Worm (Caenorhabditis elegans) whole organism, L1 larva: ENCODE data around the gene osm-10.
A peak's percentile ranks its signal among the peaks of the same experiment; 100 is the strongest.

Experiments
- F16B12.6 ChIP-seq: fragments of 150-350 bp; optimal IDR thresholded peaks from 2 replicates; lab custom pipeline; 2014; ENCODE audit warnings: missing biosample characterization, missing genetic modification characterization
- Y116A8C.19 ChIP-seq: sonication (generic microtip); optimal IDR thresholded peaks from 2 replicates; lab custom pipeline; 2016; ENCODE audit warnings: missing compliant biosample characterization, missing genetic modification characterization, borderline replicate concordance
- aha-1 ChIP-seq: fragments of 150-350 bp; optimal IDR thresholded peaks from 2 replicates; lab custom pipeline; 2014; ENCODE audit warnings: missing biosample characterization, missing genetic modification characterization
- ama-1 ChIP-seq: fragments of 150-350 bp; optimal IDR thresholded peaks from 2 replicates; lab custom pipeline; 2014
- blmp-1 ChIP-seq: fragments of 150-350 bp; optimal IDR thresholded peaks from 2 replicates; lab custom pipeline; 2014; ENCODE audit warnings: missing biosample characterization, missing genetic modification characterization
- ceh-82 ChIP-seq, 3 experiments: fragments of 150-350 bp in 1 of 3; sonication (generic microtip) in 2 of 3; optimal IDR thresholded peaks; 2 replicates each; lab custom pipeline; 2014 to 2017; ENCODE audit warnings: missing biosample characterization in 3 of 3, missing genetic modification characterization in 3 of 3
- dpl-1 ChIP-seq, 3 experiments: fragments of 150-350 bp in 2 of 3; sonication (generic microtip) in 1 of 3; optimal IDR thresholded peaks; 2 replicates each; lab custom pipeline; 2014 to 2017; ENCODE audit warnings: missing biosample characterization in 3 of 3, missing genetic modification characterization in 3 of 3, missing genetic modification reagents in 3 of 3
- efl-3 ChIP-seq: fragments of 200-800 bp; sonication (Bioruptor generic); optimal IDR thresholded peaks from 2 replicates; lab custom pipeline; 2018; ENCODE audit warnings: mild to moderate bottlenecking, missing genetic modification characterization, missing compliant biosample characterization
- egl-13 ChIP-seq: sonication (generic microtip); optimal IDR thresholded peaks from 2 replicates; lab custom pipeline; 2016; ENCODE audit warnings: missing genotype, missing genetic modification reagents, missing genetic modification characterization, missing compliant biosample characterization
- egl-27 ChIP-seq, 2 experiments: fragments of 150-350 bp in 1 of 2; sonication (generic microtip); optimal IDR thresholded peaks; 3 replicates each; lab custom pipeline; 2017 to 2018; ENCODE audit warnings: missing biosample characterization in 2 of 2, missing genetic modification characterization in 2 of 2, missing genetic modification reagents in 2 of 2
- elt-2 ChIP-seq: sonication (generic microtip); optimal IDR thresholded peaks from 2 replicates; lab custom pipeline; 2016; ENCODE audit warnings: missing genetic modification characterization, mild to moderate bottlenecking, inconsistent platforms, missing compliant biosample characterization, missing genetic modification reagents
- fkh-10 ChIP-seq: sonication (generic microtip); optimal IDR thresholded peaks from 2 replicates; lab custom pipeline; 2017; ENCODE audit warnings: missing biosample characterization, missing genetic modification reagents, missing genetic modification characterization
- grh-1 ChIP-seq: fragments of 200-800 bp; sonication (Bioruptor generic); IDR thresholded peaks from 2 replicates; pipeline ENCODE4 v1.3.6; 2022; ENCODE audit warnings: missing genetic modification reagents, missing genetic modification characterization, missing compliant biosample characterization
- hlh-17 ChIP-seq: fragments of 200-800 bp; sonication (Bioruptor generic); optimal IDR thresholded peaks from 2 replicates; lab custom pipeline; 2018; ENCODE audit warnings: missing genetic modification characterization, mild to moderate bottlenecking, missing compliant biosample characterization, moderate library complexity, borderline replicate concordance
- hlh-4 ChIP-seq: sonication (generic microtip); optimal IDR thresholded peaks from 2 replicates; lab custom pipeline; 2016; ENCODE audit warnings: mild to moderate bottlenecking, missing genetic modification characterization, missing compliant biosample characterization
- hpl-2 ChIP-seq: fragments of 150-350 bp; optimal IDR thresholded peaks from 2 replicates; lab custom pipeline; 2014; ENCODE audit warnings: missing biosample characterization, missing genetic modification reagents, missing genetic modification characterization
- isw-1 ChIP-seq: fragments of 200-800 bp; sonication (Bioruptor generic); IDR thresholded peaks from 2 replicates; pipeline ENCODE4 v1.3.6; 2022; ENCODE audit warnings: missing genetic modification characterization, missing compliant biosample characterization
- jun-1 ChIP-seq: fragments of 150-350 bp; optimal IDR thresholded peaks from 2 replicates; lab custom pipeline; 2014; ENCODE audit warnings: missing biosample characterization, missing genetic modification reagents, missing genetic modification characterization
- lin-13 ChIP-seq: fragments of 150-350 bp; optimal IDR thresholded peaks from 2 replicates; lab custom pipeline; 2014; ENCODE audit warnings: missing biosample characterization, missing genetic modification reagents, missing genetic modification characterization
- lin-14 ChIP-seq: fragments of 200-800 bp; sonication (Bioruptor generic); optimal IDR thresholded peaks from 2 replicates; lab custom pipeline; 2018; ENCODE audit warnings: mild to moderate bottlenecking, missing genetic modification characterization, moderate library complexity, missing compliant biosample characterization
- lin-15B ChIP-seq: fragments of 150-350 bp; sonication (generic microtip); optimal IDR thresholded peaks from 3 replicates; lab custom pipeline; 2014; ENCODE audit warnings: missing biosample characterization, missing genetic modification characterization
- lin-35 ChIP-seq, 2 experiments: fragments of 150-350 bp; optimal IDR thresholded peaks; 2 replicates each; lab custom pipeline; 2014; ENCODE audit warnings: missing biosample characterization in 2 of 2, missing genetic modification characterization in 2 of 2, missing genetic modification reagents in 2 of 2
- lin-39 ChIP-seq: fragments of 150-350 bp; optimal IDR thresholded peaks from 2 replicates; lab custom pipeline; 2014; ENCODE audit warnings: missing biosample characterization, missing genetic modification reagents, missing genetic modification characterization
- lsy-2 ChIP-seq, 2 experiments: fragments of 150-350 bp; optimal IDR thresholded peaks; 2 replicates each; lab custom pipeline; 2014; ENCODE audit warnings: missing biosample characterization in 2 of 2, missing genetic modification characterization in 2 of 2
- mab-9 ChIP-seq: fragments of 200-800 bp; sonication (Bioruptor generic); IDR thresholded peaks from 2 replicates; pipeline ENCODE4 v1.3.6; 2022; ENCODE audit warnings: missing genetic modification reagents, missing genetic modification characterization, missing compliant biosample characterization
- mef-2 ChIP-seq: fragments of 150-350 bp; optimal IDR thresholded peaks from 2 replicates; lab custom pipeline; 2014; ENCODE audit warnings: missing biosample characterization, missing genetic modification characterization
- mep-1 ChIP-seq: fragments of 150-350 bp; optimal IDR thresholded peaks from 2 replicates; lab custom pipeline; 2014; ENCODE audit warnings: missing biosample characterization, missing genetic modification characterization
- nhr-11 ChIP-seq: fragments of 150-350 bp; optimal IDR thresholded peaks from 2 replicates; lab custom pipeline; 2014; ENCODE audit warnings: missing biosample characterization, missing genetic modification characterization
- nhr-12 ChIP-seq: sonication (generic microtip); optimal IDR thresholded peaks from 2 replicates; lab custom pipeline; 2017; ENCODE audit warnings: missing biosample characterization, missing genetic modification characterization
- nhr-20 ChIP-seq: sonication (generic microtip); optimal IDR thresholded peaks from 2 replicates; lab custom pipeline; 2016; ENCODE audit warnings: mild to moderate bottlenecking, missing genetic modification characterization, missing compliant biosample characterization
- nhr-237 ChIP-seq: fragments of 150-350 bp; optimal IDR thresholded peaks from 2 replicates; lab custom pipeline; 2014; ENCODE audit warnings: missing biosample characterization, missing genetic modification characterization
- nhr-28 ChIP-seq: fragments of 150-350 bp; optimal IDR thresholded peaks from 2 replicates; lab custom pipeline; 2014; ENCODE audit warnings: missing biosample characterization, missing genetic modification characterization
- nhr-47 ChIP-seq: sonication (generic microtip); optimal IDR thresholded peaks from 2 replicates; lab custom pipeline; 2016; ENCODE audit warnings: mild to moderate bottlenecking, missing genetic modification characterization, moderate library complexity, missing compliant biosample characterization
- nhr-77 ChIP-seq: fragments of 150-350 bp; optimal IDR thresholded peaks from 2 replicates; lab custom pipeline; 2014; ENCODE audit warnings: missing biosample characterization, missing genetic modification characterization
- nhr-84 ChIP-seq: sonication (generic microtip); optimal IDR thresholded peaks from 2 replicates; lab custom pipeline; 2017; ENCODE audit warnings: missing biosample characterization, missing genetic modification characterization
- nhr-85 ChIP-seq: sonication (generic microtip); peaks from one replicate; lab custom pipeline; 2016; ENCODE audit warnings: missing genetic modification characterization, inconsistent platforms, missing compliant biosample characterization
- nhr-90 ChIP-seq: sonication (generic microtip); optimal IDR thresholded peaks from 2 replicates; lab custom pipeline; 2016; ENCODE audit warnings: mild to moderate bottlenecking, missing genetic modification characterization, missing compliant biosample characterization; ENCODE audit not compliant: poor library complexity
- pax-3 ChIP-seq: fragments of 200-800 bp; sonication (Bioruptor generic); optimal IDR thresholded peaks from 2 replicates; lab custom pipeline; 2018; ENCODE audit warnings: mild to moderate bottlenecking, missing genetic modification characterization, moderate library complexity, missing compliant biosample characterization
- rnt-1 ChIP-seq: sonication (generic microtip); optimal IDR thresholded peaks from 2 replicates; lab custom pipeline; 2016; ENCODE audit warnings: mild to moderate bottlenecking, missing genetic modification characterization, moderate library complexity, missing compliant biosample characterization
- skn-1 ChIP-seq: fragments of 150-350 bp; optimal IDR thresholded peaks from 2 replicates; lab custom pipeline; 2014; ENCODE audit warnings: missing biosample characterization, missing genetic modification characterization
- sptf-1 ChIP-seq: fragments of 150-350 bp; optimal IDR thresholded peaks from 2 replicates; lab custom pipeline; 2014; ENCODE audit warnings: missing biosample characterization, missing genetic modification characterization
- sup-37 ChIP-seq: fragments of 200-800 bp; sonication (Bioruptor generic); optimal IDR thresholded peaks from 2 replicates; lab custom pipeline; 2018; ENCODE audit warnings: mild to moderate bottlenecking, missing genetic modification characterization, missing compliant biosample characterization
- swsn-7 ChIP-seq: sonication (generic microtip); optimal IDR thresholded peaks from 2 replicates; lab custom pipeline; 2016; ENCODE audit warnings: missing genetic modification characterization, missing compliant biosample characterization
- tbx-2 ChIP-seq: sonication (generic microtip); optimal IDR thresholded peaks from 2 replicates; lab custom pipeline; 2016; ENCODE audit warnings: missing genetic modification characterization, missing compliant biosample characterization
- unc-130 ChIP-seq: fragments of 150-350 bp; optimal IDR thresholded peaks from 2 replicates; lab custom pipeline; 2017; ENCODE audit warnings: missing biosample characterization, missing genetic modification characterization, inconsistent platforms
- unc-86 ChIP-seq: sonication (generic microtip); optimal IDR thresholded peaks from 2 replicates; lab custom pipeline; 2016; ENCODE audit warnings: missing genetic modification characterization, missing compliant biosample characterization
- unc-98 ChIP-seq: fragments of 200-800 bp; sonication (Bioruptor generic); IDR thresholded peaks from 2 replicates; pipeline ENCODE4 v1.3.6; 2022; ENCODE audit warnings: missing genetic modification characterization, missing compliant biosample characterization
- xbp-1 ChIP-seq: sonication (generic microtip); optimal IDR thresholded peaks from 2 replicates; lab custom pipeline; 2016; ENCODE audit warnings: missing genetic modification characterization, missing compliant biosample characterization
- zip-4 ChIP-seq: fragments of 200-800 bp; sonication (Bioruptor generic); optimal IDR thresholded peaks from 2 replicates; lab custom pipeline; 2018; ENCODE audit warnings: mild to moderate bottlenecking, missing genetic modification characterization, moderate library complexity, missing compliant biosample characterization
- ztf-11 ChIP-seq, 2 experiments: sonication (generic microtip); optimal IDR thresholded peaks; 2 replicates each; lab custom pipeline; 2016 to 2017; ENCODE audit warnings: missing genetic modification characterization in 2 of 2, missing biosample characterization in 1 of 2, missing compliant biosample characterization in 1 of 2
- ztf-4 ChIP-seq: fragments of 150-350 bp; optimal IDR thresholded peaks from 2 replicates; lab custom pipeline; 2014; ENCODE audit warnings: missing biosample characterization, missing genetic modification characterization

Gene osm-10

DNA sequence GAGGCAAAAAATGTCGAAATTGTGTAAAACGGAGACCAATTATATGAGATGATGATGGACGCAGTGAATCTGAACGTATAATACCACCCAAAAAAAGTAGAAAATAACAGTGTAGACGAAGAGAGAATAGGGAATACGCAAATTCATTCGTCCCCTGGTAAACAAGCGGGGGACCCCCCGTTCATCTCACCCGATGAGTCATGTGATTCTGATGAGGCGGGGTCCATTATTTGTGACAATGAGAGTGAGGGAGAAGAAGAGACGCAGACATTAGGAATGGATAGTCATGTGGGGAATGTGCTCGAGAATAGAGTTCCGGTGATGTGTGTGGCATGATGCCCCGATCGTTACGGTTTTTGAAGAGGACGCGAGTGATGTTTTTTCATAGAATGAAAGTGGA is 29.0 kb downstream of the osm-10 start (continued):
- TF ChIP-seq ceh-82 (tag; optimal IDR thresholded peaks at IDR 0.05; lab: Kevin White, UChicago) (no peak), F16B12.6 (no peak), lin-39 (no peak), nhr-85 (tag; lab: Kevin White, UChicago) (peak; percentile 92), lin-15B (tag; lab: Kevin White, UChicago) (no peak), rnt-1 (tag; lab: Kevin White, UChicago) (peak; percentile 47), sup-37 (GFP tag; lab: Kevin White, UChicago) (no peak), Y116A8C.19 (tag; lab: Kevin White, UChicago) (no peak), nhr-77 (no peak), sptf-1 (tag; lab: Kevin White, UChicago) (no peak), hlh-17 (GFP tag; lab: Kevin White, UChicago) (no peak), pax-3 (peak; percentile 41), hlh-4 (tag; lab: Kevin White, UChicago) (no peak), dpl-1 (GFP tag; optimal IDR thresholded peaks at IDR 0.05; lab: Kevin White, UChicago) (peak; percentile 24 to 58 (median 58)), elt-2 (tag; lab: Kevin White, UChicago) (peak; percentile 40), mep-1 (peak; percentile 87), blmp-1 (peak; percentile 29), ztf-4 (no peak), nhr-47 (tag; lab: Kevin White, UChicago) (peak; percentile 55), aha-1 (no peak), nhr-237 (no peak), ama-1 (no peak), lin-14 (peak; percentile 93), swsn-7 (tag; lab: Kevin White, UChicago) (peak; percentile 41), egl-13 (tag; lab: Kevin White, UChicago) (no peak), zip-4 (GFP tag; lab: Kevin White, UChicago) (no peak), isw-1 (no peak), fkh-10 (GFP tag; lab: Kevin White, UChicago) (no peak), xbp-1 (tag; lab: Kevin White, UChicago) (peak; percentile 44), ztf-11 (tag; optimal IDR thresholded peaks at IDR 0.05; lab: Kevin White, UChicago) (peak in 1 of 2 experiments; percentile 58), nhr-90 (tag; lab: Kevin White, UChicago) (peak; percentile 57), nhr-28 (tag; lab: Kevin White, UChicago) (no peak), mef-2 (no peak), nhr-20 (tag; lab: Kevin White, UChicago) (peak; percentile 84), nhr-12 (tag; lab: Kevin White, UChicago) (no peak)
- TF ChIP-seq, all 84 proteins: peak for 35

DNA sequence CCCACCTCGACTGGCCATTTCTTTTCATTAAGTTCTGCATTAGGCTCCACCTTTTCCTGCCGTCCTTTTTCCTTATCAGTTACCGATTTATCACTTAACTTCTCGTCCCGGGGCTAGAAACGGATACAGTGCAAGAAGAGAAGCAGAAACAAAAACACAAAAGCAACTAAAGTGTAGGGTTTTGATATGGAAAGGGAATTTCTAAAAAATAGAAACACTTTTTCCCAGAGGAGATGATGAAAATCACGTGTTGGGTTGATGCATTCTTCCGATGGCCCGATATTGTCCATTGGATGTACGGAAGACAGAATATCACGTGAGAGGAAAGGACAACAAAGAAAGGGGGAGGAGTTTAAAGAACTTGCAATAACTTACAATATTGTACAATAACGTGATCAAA is 29.7 kb downstream of the osm-10 start:
- TF ChIP-seq nhr-28 (tag; lab: Kevin White, UChicago) (no peak), skn-1 (tag; lab: Kevin White, UChicago) (no peak), ceh-82 (tag; optimal IDR thresholded peaks at IDR 0.05; lab: Kevin White, UChicago) (peak in 1 of 3 experiments; percentile 8), mab-9 (no peak), F16B12.6 (no peak), lsy-2 (tag; optimal IDR thresholded peaks at IDR 0.05; lab: Kevin White, UChicago) (peak; percentile 65 to 68), efl-3 (GFP tag; lab: Kevin White, UChicago) (no peak), unc-130 (tag; lab: Kevin White, UChicago) (peak; percentile 77), tbx-2 (tag; lab: Kevin White, UChicago) (peak; percentile 69), hlh-4 (tag; lab: Kevin White, UChicago) (no peak), lin-39 (no peak), lin-14 (peak; percentile 87), nhr-85 (tag; lab: Kevin White, UChicago) (peak; percentile 96), lin-35 (GFP tag; optimal IDR thresholded peaks at IDR 0.05; lab: Kevin White, UChicago) (peak in 1 of 2 experiments; percentile 79), jun-1 (no peak), nhr-11 (no peak), hpl-2 (GFP tag; lab: Kevin White, UChicago) (no peak), sup-37 (GFP tag; lab: Kevin White, UChicago) (no peak), rnt-1 (tag; lab: Kevin White, UChicago) (peak; percentile 27), egl-13 (tag; lab: Kevin White, UChicago) (no peak), unc-86 (tag; lab: Kevin White, UChicago) (no peak), nhr-84 (no peak), lin-13 (GFP tag; lab: Kevin White, UChicago) (peak; percentile 46), lin-15B (tag; lab: Kevin White, UChicago) (no peak), dpl-1 (GFP tag; optimal IDR thresholded peaks at IDR 0.05; lab: Kevin White, UChicago) (peak in 2 of 3 experiments; percentile 53 to 64), grh-1 (peak; percentile 53), ztf-11 (tag; optimal IDR thresholded peaks at IDR 0.05; lab: Kevin White, UChicago) (no peak), unc-98 (GFP tag; lab: Robert Waterston, UW) (no peak), aha-1 (no peak), egl-27 (tag; optimal IDR thresholded peaks at IDR 0.05; lab: Kevin White, UChicago) (no peak), nhr-77 (no peak)
